Worm (Caenorhabditis elegans): ENCODE measurements around the gene pgph-2.

Gene pgph-2

ce11 chrV:5782687-5783086 lies 17.8 kb downstream of the pgph-2 start, which contains the start of gene fbxa-183:
TSS of gene fbxa-183 (minus strand) at chrV:5782787.
- TF ChIP-seq elt-1 (tag; optimal IDR thresholded peaks at IDR 0.05) (no peak), nhr-43 (tag; optimal IDR thresholded peaks at IDR 0.05; ENCODE audit: poor library complexity, severe bottlenecking) (no peak), nhr-11 (tag; optimal IDR thresholded peaks at IDR 0.05) (no peak), lsy-12 (tag; optimal IDR thresholded peaks at IDR 0.05) (no peak), snpc-4 (tag; optimal IDR thresholded peaks at IDR 0.05) (no peak), lin-15B (tag; optimal IDR thresholded peaks at IDR 0.05) (no peak), lin-39 (tag; optimal IDR thresholded peaks at IDR 0.05) (no peak), skn-1 (tag; optimal IDR thresholded peaks at IDR 0.05) (no peak), nhr-237 (tag; optimal IDR thresholded peaks at IDR 0.05) (no peak), ceh-16 (tag; optimal IDR thresholded peaks at IDR 0.05) (no peak), nfya-1 (tag; optimal IDR thresholded peaks at IDR 0.05; ENCODE audit: insufficient read depth) (no peak), fkh-10 (GFP tag; optimal IDR thresholded peaks at IDR 0.05) (no peak), tbx-2 (tag; optimal IDR thresholded peaks at IDR 0.05) (no peak), mml-1 (tag; optimal IDR thresholded peaks at IDR 0.05) (no peak), unc-39 (tag; optimal IDR thresholded peaks at IDR 0.05) (no peak), ztf-11 (tag; optimal IDR thresholded peaks at IDR 0.05) (no peak), egl-27 (tag; optimal IDR thresholded peaks at IDR 0.05) (no peak), fkh-2 (tag; optimal IDR thresholded peaks at IDR 0.05) (no peak), nhr-28 (tag; optimal IDR thresholded peaks at IDR 0.05) (no peak)

- TF ChIP-seq ztf-11 (tag; optimal IDR thresholded peaks at IDR 0.05) (no peak), hmg-11 (tag; optimal IDR thresholded peaks at IDR 0.05) (no peak), nhr-23 (tag; optimal IDR thresholded peaks at IDR 0.05) (no peak), jun-1 (tag; optimal IDR thresholded peaks at IDR 0.05) (no peak), lin-15B (tag; optimal IDR thresholded peaks at IDR 0.05) (no peak), nhr-237 (tag; optimal IDR thresholded peaks at IDR 0.05) (no peak), egl-5 (tag; optimal IDR thresholded peaks at IDR 0.05) (no peak), skn-1 (tag; optimal IDR thresholded peaks at IDR 0.05) (no peak), elt-2 (tag; optimal IDR thresholded peaks at IDR 0.05) (no peak), zag-1 (tag; optimal IDR thresholded peaks at IDR 0.05) (no peak), daf-12 (tag; optimal IDR thresholded peaks at IDR 0.05) (no peak), aly-2 (tag; optimal IDR thresholded peaks at IDR 0.05) (no peak), ama-1 (optimal IDR thresholded peaks at IDR 0.05) (no peak), fkh-10 (GFP tag; optimal IDR thresholded peaks at IDR 0.05) (no peak), ceh-9 (tag; optimal IDR thresholded peaks at IDR 0.05) (no peak), nhr-12 (tag; optimal IDR thresholded peaks at IDR 0.05) (no peak), nhr-77 (tag; optimal IDR thresholded peaks at IDR 0.05) (no peak), nhr-67 (tag; optimal IDR thresholded peaks at IDR 0.05) (no peak)
Observed at ce11 chrV:5785372-5785771, 20.4 kb downstream of the pgph-2 start, which contains the start of gene F44E7.7. TSS of gene F44E7.7 (minus strand) at chrV:5785472.

- no peak for TF ChIP-seq nhr-11 (tag; optimal IDR thresholded peaks at IDR 0.05)
- no peak for TF ChIP-seq nhr-43 (tag; optimal IDR thresholded peaks at IDR 0.05; ENCODE audit: poor library complexity, severe bottlenecking)
- TF ChIP-seq egl-27 (tag; optimal IDR thresholded peaks at IDR 0.05) = no peak
- TF ChIP-seq nhr-237 (tag; optimal IDR thresholded peaks at IDR 0.05) = no peak
- no peak for TF ChIP-seq ceh-16 (tag; optimal IDR thresholded peaks at IDR 0.05)
Observed at ce11 chrV:5788650-5789049, 23.7 kb downstream of the pgph-2 start.

ce11 chrV:5790497-5791280 lies 25.8 kb downstream of the pgph-2 start, which contains the start of the genes nhr-142 and F44E7.9:
TSS of gene nhr-142 (minus strand) at chrV:5790553.
TSS of gene F44E7.9 (plus strand) at chrV:5791230.
- peak; percentile 70 for TF ChIP-seq R02D3.7 (tag; optimal IDR thresholded peaks at IDR 0.05)
- peak; percentile 10 for TF ChIP-seq ceh-28 (tag; optimal IDR thresholded peaks at IDR 0.05)
- no peak for TF ChIP-seq ama-1 (optimal IDR thresholded peaks at IDR 0.05)
- TF ChIP-seq pha-4 (tag; optimal IDR thresholded peaks at IDR 0.05) = peak; percentile 83
- no peak for TF ChIP-seq nhr-237 (tag; optimal IDR thresholded peaks at IDR 0.05)
- no peak for TF ChIP-seq nhr-12 (tag; optimal IDR thresholded peaks at IDR 0.05)
- peak; percentile 59 for TF ChIP-seq ceh-82 (tag; optimal IDR thresholded peaks at IDR 0.05)
- no peak for TF ChIP-seq ceh-9 (tag; optimal IDR thresholded peaks at IDR 0.05)
- TF ChIP-seq mml-1 (tag; optimal IDR thresholded peaks at IDR 0.05) = no peak
- no peak for TF ChIP-seq fkh-2 (tag; optimal IDR thresholded peaks at IDR 0.05)
- no peak for TF ChIP-seq nhr-67 (tag; optimal IDR thresholded peaks at IDR 0.05)
- peak; percentile 35 for TF ChIP-seq jun-1 (tag; optimal IDR thresholded peaks at IDR 0.05)
- peak; percentile 63 for TF ChIP-seq nhr-25 (tag; optimal IDR thresholded peaks at IDR 0.05)
- TF ChIP-seq ceh-16 (tag; optimal IDR thresholded peaks at IDR 0.05) = no peak
- no peak for TF ChIP-seq elt-1 (tag; optimal IDR thresholded peaks at IDR 0.05)
- TF ChIP-seq nfya-1 (tag; optimal IDR thresholded peaks at IDR 0.05; ENCODE audit: insufficient read depth) = peak; percentile 72
- no peak for TF ChIP-seq daf-12 (tag; optimal IDR thresholded peaks at IDR 0.05)
- TF ChIP-seq sea-2 (GFP tag; optimal IDR thresholded peaks at IDR 0.05) = no peak
- TF ChIP-seq fkh-10 (GFP tag; optimal IDR thresholded peaks at IDR 0.05) = peak; percentile 6
- TF ChIP-seq unc-39 (tag; optimal IDR thresholded peaks at IDR 0.05) = no peak
- TF ChIP-seq lsy-12 (tag; optimal IDR thresholded peaks at IDR 0.05) = peak; percentile 81
- TF ChIP-seq mdl-1 (tag; optimal IDR thresholded peaks at IDR 0.05) = no peak
- peak; percentile 24 for TF ChIP-seq nhr-76 (tag; optimal IDR thresholded peaks at IDR 0.05)
- no peak for TF ChIP-seq ztf-11 (tag; optimal IDR thresholded peaks at IDR 0.05)
- TF ChIP-seq lin-39 (tag; optimal IDR thresholded peaks at IDR 0.05) = peak; percentile 52
- TF ChIP-seq snpc-4 (tag; optimal IDR thresholded peaks at IDR 0.05) = peak; percentile 72
- peak; percentile 78 for TF ChIP-seq nhr-43 (tag; optimal IDR thresholded peaks at IDR 0.05; ENCODE audit: poor library complexity, severe bottlenecking)
- TF ChIP-seq tbx-2 (tag; optimal IDR thresholded peaks at IDR 0.05) = peak; percentile 71
- TF ChIP-seq hmg-11 (tag; optimal IDR thresholded peaks at IDR 0.05) = peak; percentile 71
- no peak for TF ChIP-seq aly-2 (tag; optimal IDR thresholded peaks at IDR 0.05)
- peak; percentile 91 for TF ChIP-seq lin-15B (tag; optimal IDR thresholded peaks at IDR 0.05)
- TF ChIP-seq nhr-28 (tag; optimal IDR thresholded peaks at IDR 0.05) = no peak
- TF ChIP-seq zag-1 (tag; optimal IDR thresholded peaks at IDR 0.05) = no peak
- TF ChIP-seq egl-27 (tag; optimal IDR thresholded peaks at IDR 0.05) = peak; percentile 25
- TF ChIP-seq nhr-11 (tag; optimal IDR thresholded peaks at IDR 0.05) = peak; percentile 60
- TF ChIP-seq elt-2 (tag; optimal IDR thresholded peaks at IDR 0.05) = peak; percentile 72

All from whole organism, L3 larva.